Worm (Caenorhabditis elegans) whole organism, L4 larva: ENCODE measurements around the gene str-181.

Experiments
- ama-1 ChIP-seq: fragments of 150-350 bp; optimal IDR thresholded peaks from 2 replicates; lab custom pipeline; 2014; ENCODE audit warnings: inconsistent platforms, mixed read lengths
- ceh-20 ChIP-seq: fragments of 200-800 bp; sonication (Bioruptor generic); IDR thresholded peaks from 2 replicates; pipeline ENCODE4 v1.3.6; 2022; ENCODE audit warnings: missing genetic modification reagents, missing genetic modification characterization, missing compliant biosample characterization
- ceh-32 ChIP-seq: sonication (generic microtip); optimal IDR thresholded peaks from 2 replicates; lab custom pipeline; 2016; ENCODE audit warnings: mild to moderate bottlenecking, missing genetic modification characterization, missing compliant biosample characterization; ENCODE audit not compliant: poor library complexity
- ceh-82 ChIP-seq: sonication (generic microtip); optimal IDR thresholded peaks from 2 replicates; lab custom pipeline; 2017; ENCODE audit warnings: missing biosample characterization, missing genetic modification characterization
- hlh-11 ChIP-seq: fragments of 200-800 bp; sonication (Bioruptor generic); optimal IDR thresholded peaks from 2 replicates; lab custom pipeline; 2018; ENCODE audit warnings: mild to moderate bottlenecking, missing genetic modification characterization, missing compliant biosample characterization

DNA sequence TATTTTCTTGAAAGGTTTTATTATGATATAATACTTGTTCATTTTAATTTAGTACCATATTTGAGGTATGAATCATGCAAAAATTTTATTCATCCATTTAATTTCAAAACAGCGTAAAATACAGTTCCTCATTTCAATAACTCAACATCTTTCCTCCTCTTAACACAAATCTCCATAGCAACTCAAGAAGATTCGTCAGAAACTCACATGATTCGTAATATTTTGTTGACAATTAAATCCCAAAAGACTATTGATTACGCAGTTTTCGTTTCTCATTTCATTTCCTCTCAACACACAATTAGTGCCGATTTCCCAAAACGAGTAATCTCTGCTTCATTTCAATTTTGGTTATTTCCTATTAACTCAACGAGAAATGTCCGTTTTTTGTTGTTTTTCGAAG, 10.2 kb downstream of the str-181 start, which contains the start of gene R11D1.2:
- TF ChIP-seq ceh-20 (GFP tag; lab: Robert Waterston, UW) (no peak), ceh-32 (tag; lab: Kevin White, UChicago) (no peak), ceh-82 (tag; lab: Kevin White, UChicago) (no peak), ama-1 (no peak), hlh-11 (tag; lab: Kevin White, UChicago) (no peak)
